Fruit fly (Drosophila melanogaster): ENCODE results near the gene CG31668.

dm6 chr2L:2155453-2155852 is 50.5 kb downstream of the CG31668 start, which contains the start of gene CG15382:
- TF ChIP-seq CG1620 (GFP tag; optimal IDR thresholded peaks at IDR 0.05) (no peak), CG12768 (GFP tag; optimal IDR thresholded peaks at IDR 0.05) (no peak), toe (GFP tag; optimal IDR thresholded peaks at IDR 0.05) (no peak), CG33017 (tag; optimal IDR thresholded peaks at IDR 0.05) (no peak), CG11617 (GFP tag; optimal IDR thresholded peaks at IDR 0.05) (no peak), kay (GFP tag; ENCODE audit: borderline replicate concordance) (no peak), Hr96 (GFP tag; optimal IDR thresholded peaks at IDR 0.05) (no peak), CG14711 (tag; optimal IDR thresholded peaks at IDR 0.05) (no peak)
